Fruit fly (Drosophila melanogaster) whole organism, adult: ENCODE data around the gene Cyp28d2.

Experiments used
- Hr96 ChIP-seq: fragments of 200-800 bp; sonication (Bioruptor generic); optimal IDR thresholded peaks from 2 replicates; lab custom pipeline; 2016; ENCODE audit warnings: missing biosample characterization, missing genetic modification characterization
- toe ChIP-seq: fragments of 200-800 bp; sonication (Bioruptor generic); optimal IDR thresholded peaks from 2 replicates; lab custom pipeline; 2016; ENCODE audit warnings: missing biosample characterization, missing genetic modification characterization

DNA sequence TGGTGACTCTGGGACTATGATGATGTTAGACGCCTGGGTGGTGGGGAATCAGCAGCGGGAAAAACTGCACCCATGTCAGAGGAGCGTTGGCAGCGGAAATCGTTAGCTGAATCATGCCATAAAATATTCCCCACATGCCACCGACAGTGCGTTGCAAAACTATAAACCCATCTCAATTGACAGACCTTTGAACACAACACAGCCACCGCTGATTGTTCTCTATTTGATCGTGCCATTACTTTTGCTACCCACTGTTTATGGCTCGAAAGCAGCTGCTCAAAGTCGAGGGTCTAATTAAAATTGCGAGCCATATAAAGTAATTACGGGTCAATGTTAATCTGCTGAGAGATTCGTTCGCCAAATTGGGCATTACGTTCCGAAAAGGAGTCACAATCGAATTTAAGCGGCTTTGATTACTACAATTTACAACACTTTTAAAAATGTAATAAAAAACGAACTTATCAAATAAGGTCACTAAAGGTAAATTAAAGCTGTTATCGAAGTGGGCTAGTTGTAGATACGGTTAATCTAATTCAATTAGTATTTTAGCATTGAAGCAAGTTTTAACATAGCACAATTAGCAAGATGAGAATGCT lies 17.8 kb downstream of the Cyp28d2 start:
- TF ChIP-seq toe (no peak), Hr96 (GFP tag; lab: Kevin White, UChicago) (no peak)
